Fruit fly (Drosophila melanogaster): Measurements from ENCODE around the gene Slc25A46a.

- TF ChIP-seq cic (GFP tag; optimal IDR thresholded peaks at IDR 0.05) (no peak), toe (GFP tag; optimal IDR thresholded peaks at IDR 0.05) (no peak), CG14711 (tag; optimal IDR thresholded peaks at IDR 0.05) (no peak), pad (GFP tag; optimal IDR thresholded peaks at IDR 0.05) (no peak)
These were observed 6.1 kb downstream of the Slc25A46a start for dm6 chrX:15989631-15990030.
